Worm (Caenorhabditis elegans) whole organism, mixed stage, embryonic: ENCODE measurements around the gene D1046.16.

Experiments used
- elt-3 ChIP-seq: fragments of 150-350 bp; optimal IDR thresholded peaks from 2 replicates; lab custom pipeline; 2014; ENCODE audit warnings: missing biosample characterization, missing genetic modification characterization
- nhr-237 ChIP-seq: fragments of 150-350 bp; optimal IDR thresholded peaks from 2 replicates; lab custom pipeline; 2014; ENCODE audit warnings: missing biosample characterization, missing genetic modification characterization
- sem-2 ChIP-seq: fragments of 200-800 bp; sonication (Bioruptor generic); optimal IDR thresholded peaks from 2 replicates; lab custom pipeline; 2018; ENCODE audit warnings: mild to moderate bottlenecking, missing genetic modification characterization, missing compliant biosample characterization
- unc-39 ChIP-seq: fragments of 150-350 bp; optimal IDR thresholded peaks from 2 replicates; lab custom pipeline; 2014; ENCODE audit warnings: missing biosample characterization, missing genetic modification characterization

ce11 chrIV:8926511-8926910 lies 4.6 kb downstream of the D1046.16 start:
- TF ChIP-seq nhr-237 (tag; lab: Kevin White, UChicago) (no peak), elt-3 (tag; lab: Kevin White, UChicago) (no peak), sem-2 (no peak), unc-39 (tag; lab: Kevin White, UChicago) (no peak)
